Worm (Caenorhabditis elegans): ENCODE results near the gene nlt-1.

nlt-1 gene

ce11 chrII:10033163-10033871, 32.4 kb upstream of the nlt-1 start, which contains the start of gene mtcu-2 (continued):
- TF ChIP-seq grh-1 (GFP tag; IDR thresholded peaks at IDR 0.05) (peak; percentile 98), tbx-2 (tag; optimal IDR thresholded peaks at IDR 0.05) (peak; percentile 85), nhr-90 (tag; optimal IDR thresholded peaks at IDR 0.05; ENCODE audit: poor library complexity) (peak; percentile 84), lin-35 (GFP tag; optimal IDR thresholded peaks at IDR 0.05) (peak; percentile 74 to 84), nhr-11 (tag; optimal IDR thresholded peaks at IDR 0.05) (peak; percentile 64), fkh-8 (tag; optimal IDR thresholded peaks at IDR 0.05) (peak; percentile 79), lin-13 (GFP tag; optimal IDR thresholded peaks at IDR 0.05) (peak; percentile 46), mdl-1 (tag; optimal IDR thresholded peaks at IDR 0.05) (peak in 1 of 2 experiments; percentile 45), nhr-47 (tag; optimal IDR thresholded peaks at IDR 0.05) (peak; percentile 90), fkh-4 (tag; optimal IDR thresholded peaks at IDR 0.05; ENCODE audit: borderline replicate concordance) (peak; percentile 12), xbp-1 (tag; optimal IDR thresholded peaks at IDR 0.05) (peak; percentile 84), fos-1 (tag; optimal IDR thresholded peaks at IDR 0.05) (peak; percentile 6), lin-39 (tag; optimal IDR thresholded peaks at IDR 0.05) (peak; percentile 39), lin-14 (GFP tag; optimal IDR thresholded peaks at IDR 0.05) (peak; percentile 89), blmp-1 (tag; optimal IDR thresholded peaks at IDR 0.05) (peak; percentile 59), skn-1 (tag; optimal IDR thresholded peaks at IDR 0.05) (peak; percentile 38), efl-1 (optimal IDR thresholded peaks at IDR 0.05) (peak; percentile 80 to 81), efl-1 (GFP tag; optimal IDR thresholded peaks at IDR 0.05 in 1 of 2) (peak; percentile 71 to 97), ztf-11 (tag; optimal IDR thresholded peaks at IDR 0.05) (peak in 1 of 2 experiments; percentile 83), lir-3 (tag; optimal IDR thresholded peaks at IDR 0.05; ENCODE audit: poor library complexity) (peak; percentile 79), nhr-237 (tag; optimal IDR thresholded peaks at IDR 0.05) (peak; percentile 24), lsy-2 (tag; optimal IDR thresholded peaks at IDR 0.05) (peak; percentile 74 to 88), unc-86 (tag; optimal IDR thresholded peaks at IDR 0.05) (peak; percentile 85), elt-2 (tag; optimal IDR thresholded peaks at IDR 0.05) (peak; percentile 0), C04F5.9 (tag; optimal IDR thresholded peaks at IDR 0.05) (peak; percentile 61), mep-1 (tag; optimal IDR thresholded peaks at IDR 0.05) (peak; percentile 76)

- TF ChIP-seq hpl-2 (GFP tag; optimal IDR thresholded peaks at IDR 0.05) (no peak), pax-3 (tag; optimal IDR thresholded peaks at IDR 0.05) (no peak), lin-35 (GFP tag; optimal IDR thresholded peaks at IDR 0.05) (no peak), C16A3.4 (tag; optimal IDR thresholded peaks at IDR 0.05) (no peak), lin-15B (tag; optimal IDR thresholded peaks at IDR 0.05) (no peak), dpl-1 (GFP tag; optimal IDR thresholded peaks at IDR 0.05) (no peak), skn-1 (tag; optimal IDR thresholded peaks at IDR 0.05) (no peak), unc-30 (tag; optimal IDR thresholded peaks at IDR 0.05) (no peak), zag-1 (tag; optimal IDR thresholded peaks at IDR 0.05) (no peak), isw-1 (GFP tag; IDR thresholded peaks at IDR 0.05) (no peak), efl-1 (optimal IDR thresholded peaks at IDR 0.05) (no peak), efl-1 (GFP tag; optimal IDR thresholded peaks at IDR 0.05 in 1 of 2) (no peak), dsc-1 (tag; optimal IDR thresholded peaks at IDR 0.05) (no peak), lsy-2 (tag; optimal IDR thresholded peaks at IDR 0.05) (no peak), lir-3 (tag; optimal IDR thresholded peaks at IDR 0.05; ENCODE audit: poor library complexity) (no peak), unc-98 (GFP tag; IDR thresholded peaks at IDR 0.05) (no peak), mep-1 (tag; optimal IDR thresholded peaks at IDR 0.05) (no peak), tlp-1 (tag; optimal IDR thresholded peaks at IDR 0.05) (no peak), ceh-88 (GFP tag; IDR thresholded peaks at IDR 0.05) (no peak), lin-13 (GFP tag; optimal IDR thresholded peaks at IDR 0.05) (no peak)
Measured at ce11 chrII:10029890-10030289, 28.9 kb upstream of the nlt-1 start, which contains the start of gene ttc-36. ttc-36 (plus strand) TSS chrII:10030190.

- TF ChIP-seq nhr-19 (GFP tag; conservative IDR thresholded peaks at IDR 0.05) (peak; percentile 32; the same call in 1 of the 2 replicates), lin-35 (GFP tag; optimal IDR thresholded peaks at IDR 0.05) (peak in 1 of 2 experiments; percentile 57), blmp-1 (tag; optimal IDR thresholded peaks at IDR 0.05) (peak; percentile 84), elt-2 (tag; optimal IDR thresholded peaks at IDR 0.05) (peak; percentile 53), snu-23 (GFP tag; optimal IDR thresholded peaks at IDR 0.05) (peak; percentile 59), fkh-8 (tag; optimal IDR thresholded peaks at IDR 0.05) (no peak), jun-1 (tag; optimal IDR thresholded peaks at IDR 0.05) (no peak), mab-9 (GFP tag; IDR thresholded peaks at IDR 0.05) (no peak), lsy-2 (tag; optimal IDR thresholded peaks at IDR 0.05) (peak in 1 of 2 experiments; percentile 8), nhr-76 (tag; optimal IDR thresholded peaks at IDR 0.05) (no peak), nhr-71 (tag; optimal IDR thresholded peaks at IDR 0.05) (peak; percentile 60), fkh-10 (GFP tag; optimal IDR thresholded peaks at IDR 0.05) (no peak), skn-1 (tag; optimal IDR thresholded peaks at IDR 0.05) (no peak), mdl-1 (tag; optimal IDR thresholded peaks at IDR 0.05) (no peak), zip-4 (GFP tag; optimal IDR thresholded peaks at IDR 0.05) (no peak), nhr-85 (tag) (peak; percentile 90), elt-3 (tag; optimal IDR thresholded peaks at IDR 0.05) (peak in 4 of 6 experiments; percentile 24 to 85 (median 59))
Measured at ce11 chrII:10029044-10029443, 28.1 kb upstream of the nlt-1 start.

Measured in whole organism, L1 larva.